Fruit fly (Drosophila melanogaster): Measurements from ENCODE around the gene CG13877.

Gene CG13877

DNA sequence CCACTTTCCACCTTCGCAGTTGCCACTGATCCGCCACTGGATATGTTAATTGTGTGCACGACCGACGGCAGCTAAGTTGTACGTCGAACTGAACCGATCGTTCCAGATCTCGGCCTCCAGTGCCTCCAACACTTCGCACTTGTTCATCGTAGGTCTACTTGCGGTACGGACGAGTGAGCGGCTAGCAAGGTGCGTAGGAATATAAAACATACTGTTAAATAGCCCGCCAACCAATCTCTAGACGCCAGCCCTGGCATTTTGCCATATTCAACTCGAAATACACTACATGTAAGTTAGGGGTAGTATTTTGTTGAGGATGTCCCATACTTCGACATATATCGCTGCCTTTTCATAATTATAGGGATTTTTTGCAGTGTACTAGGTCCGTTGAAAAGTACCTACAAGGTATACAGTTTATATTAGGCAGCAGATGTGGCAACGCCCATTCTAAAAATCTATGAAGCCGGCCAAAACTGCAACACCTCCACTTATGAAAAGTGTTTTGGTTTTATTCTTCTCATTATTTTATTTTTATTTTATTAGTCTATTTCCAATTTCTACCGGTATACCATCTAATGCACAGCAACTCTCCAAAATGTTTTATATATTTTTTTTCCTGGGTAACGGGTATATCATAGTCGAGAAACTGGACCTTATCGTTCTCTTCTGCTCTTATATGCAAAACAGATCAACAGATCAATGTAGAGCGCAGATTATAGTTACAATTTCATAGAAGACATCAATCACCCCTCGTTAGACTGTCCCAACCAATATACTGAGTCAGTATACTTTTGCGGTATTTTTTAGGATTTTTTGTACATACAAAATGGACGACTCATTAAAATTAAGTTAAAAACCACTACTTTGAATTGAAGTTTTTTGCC is 5.4 kb downstream of the CG13877 start, which contains the start of the genes pyx and CG33229 (continued):
- peak; percentile 69 for TF ChIP-seq CG6654 (GFP tag; optimal IDR thresholded peaks at IDR 0.05)
- TF ChIP-seq CG7556 (GFP tag; optimal IDR thresholded peaks at IDR 0.05), result peak; percentile 76
- TF ChIP-seq PHDP (tag; optimal IDR thresholded peaks at IDR 0.05), result peak; percentile 75
- peak; percentile 75 for TF ChIP-seq CG10274 (GFP tag; optimal IDR thresholded peaks at IDR 0.05)
- TF ChIP-seq CG4820 (GFP tag; optimal IDR thresholded peaks at IDR 0.05), result peak; percentile 81
- TF ChIP-seq Gug (GFP tag; IDR thresholded peaks at IDR 0.05), result peak; percentile 83
- TF ChIP-seq CG10654 (GFP tag; optimal IDR thresholded peaks at IDR 0.05), result peak; percentile 83
- TF ChIP-seq Vsx1 (GFP tag; optimal IDR thresholded peaks at IDR 0.05), result no peak
- TF ChIP-seq D19B (GFP tag; optimal IDR thresholded peaks at IDR 0.05), result peak; percentile 78
- peak; percentile 71 for TF ChIP-seq CG11696 (GFP tag; IDR thresholded peaks at IDR 0.05)
- TF ChIP-seq CG31224 (GFP tag; IDR thresholded peaks at IDR 0.05), result peak; percentile 79
- no peak; the same call in 1 of the 2 replicates for TF ChIP-seq gt (GFP tag; IDR thresholded peaks at IDR 0.05)
- TF ChIP-seq disco-r (GFP tag; optimal IDR thresholded peaks at IDR 0.05), result peak; percentile 75
- peak; percentile 94 for TF ChIP-seq Hsf (GFP tag; optimal IDR thresholded peaks at IDR 0.05)
- TF ChIP-seq sima (GFP tag; optimal IDR thresholded peaks at IDR 0.05), result peak; percentile 41
- TF ChIP-seq Drgx (GFP tag; IDR thresholded peaks at IDR 0.05), result peak; percentile 77
- TF ChIP-seq psq (GFP tag; optimal IDR thresholded peaks at IDR 0.05), result peak; percentile 50
- TF ChIP-seq ara (GFP tag; IDR thresholded peaks at IDR 0.05), result peak; percentile 58
- peak; percentile 71; the same call in 1 of the 2 replicates for TF ChIP-seq klu (GFP tag; IDR thresholded peaks at IDR 0.05)
- peak; percentile 75 for TF ChIP-seq H2.0 (GFP tag; IDR thresholded peaks at IDR 0.05)
- TF ChIP-seq twi (tag; optimal IDR thresholded peaks at IDR 0.05), result peak; percentile 77
- no peak for TF ChIP-seq Trl (optimal IDR thresholded peaks at IDR 0.05)
- TF ChIP-seq Trl (GFP tag; optimal IDR thresholded peaks at IDR 0.05), result peak; percentile 70
- peak; percentile 45; the same call in 1 of the 2 replicates for TF ChIP-seq CG17328 (GFP tag; IDR thresholded peaks at IDR 0.05)
- peak; percentile 82 for TF ChIP-seq CG18599 (GFP tag; optimal IDR thresholded peaks at IDR 0.05)
- peak; percentile 86 for TF ChIP-seq sob (GFP tag; IDR thresholded peaks at IDR 0.05)
- TF ChIP-seq CG1602 (GFP tag; optimal IDR thresholded peaks at IDR 0.05), result peak; percentile 86
- peak; percentile 60; the same call in 2 of the 3 replicates for TF ChIP-seq CG2889 (GFP tag; IDR thresholded peaks at IDR 0.05)
- TF ChIP-seq hkb (optimal IDR thresholded peaks at IDR 0.05), result peak; percentile 83
- TF ChIP-seq hkb (GFP tag; IDR thresholded peaks at IDR 0.05), result peak; percentile 68
- TF ChIP-seq Med (GFP tag), result peak; percentile 95
- TF ChIP-seq Rfx (GFP tag; IDR thresholded peaks at IDR 0.05), result peak; percentile 94
- TF ChIP-seq odd (GFP tag; optimal IDR thresholded peaks at IDR 0.05), result peak; percentile 45
- TF ChIP-seq mld (GFP tag; IDR thresholded peaks at IDR 0.05; ENCODE audit: partially characterized antibody), result no peak
- no peak for TF ChIP-seq CG16813 (GFP tag; IDR thresholded peaks at IDR 0.05; ENCODE audit: partially characterized antibody)
- no peak for TF ChIP-seq HLHmδ (GFP tag; optimal IDR thresholded peaks at IDR 0.05)
- peak; percentile 70 for TF ChIP-seq maf-S (GFP tag; optimal IDR thresholded peaks at IDR 0.05)
- peak; percentile 45 for TF ChIP-seq NK7.1 (GFP tag; optimal IDR thresholded peaks at IDR 0.05)
- TF ChIP-seq HLH3B (GFP tag; IDR thresholded peaks at IDR 0.05), result peak; percentile 77; the same call in 1 of the 2 replicates
- TF ChIP-seq CG13123 (GFP tag; optimal IDR thresholded peaks at IDR 0.05), result peak; percentile 79
- TF ChIP-seq unc-4 (GFP tag; IDR thresholded peaks at IDR 0.05; ENCODE audit: partially characterized antibody), result 0 out of 2 replicates have a peak, but pooled peaks have one; percentile 27
- TF ChIP-seq CG10366 (GFP tag; IDR thresholded peaks at IDR 0.05), result peak; percentile 80
- peak; percentile 37 for TF ChIP-seq CG17186 (GFP tag; optimal IDR thresholded peaks at IDR 0.05)
- TF ChIP-seq C15 (GFP tag; IDR thresholded peaks at IDR 0.05), result peak; percentile 66; the same call in 1 of the 3 replicates
- peak; percentile 78 for TF ChIP-seq CG9876 (GFP tag; optimal IDR thresholded peaks at IDR 0.05)
- peak in 1 of 2 experiments; percentile 40 for TF ChIP-seq Hr78 (GFP tag; optimal IDR thresholded peaks at IDR 0.05)
- peak; percentile 88 for TF ChIP-seq CG34422 (GFP tag; IDR thresholded peaks at IDR 0.05)
- TF ChIP-seq BEAF-32 (GFP tag; optimal IDR thresholded peaks at IDR 0.05), result peak; percentile 37
- peak; percentile 67 for TF ChIP-seq CG14667 (GFP tag; IDR thresholded peaks at IDR 0.05)
